Fruit fly (Drosophila melanogaster): ENCODE data around the gene CG42748.

DNA sequence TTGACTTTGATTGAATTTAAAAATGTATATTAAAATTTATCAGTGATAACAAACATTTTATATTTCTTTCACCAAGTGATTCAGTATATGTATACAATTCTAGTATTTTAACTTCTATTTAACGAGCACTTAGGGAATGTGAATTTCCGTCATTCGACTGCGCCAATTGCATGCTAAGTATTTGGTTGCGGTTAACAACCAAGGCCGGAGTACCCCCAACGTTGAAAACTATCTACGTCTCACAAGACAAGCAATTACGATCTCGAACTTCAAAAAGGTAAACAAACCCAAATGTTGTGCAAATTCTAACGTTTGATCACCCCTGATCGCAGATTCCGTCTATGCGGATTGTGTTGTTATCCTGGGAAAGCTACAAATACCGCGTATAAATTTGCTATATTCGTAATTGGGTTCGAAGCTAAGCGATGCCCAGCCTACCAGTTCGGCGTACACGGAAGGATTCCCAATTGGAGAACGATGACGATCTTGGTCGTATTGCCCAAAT, at the start of gene CG42748:
- TF ChIP-seq sage (GFP tag; optimal IDR thresholded peaks at IDR 0.05) (no peak), CG9705 (GFP tag; optimal IDR thresholded peaks at IDR 0.05) (no peak), usp (GFP tag; optimal IDR thresholded peaks at IDR 0.05) (no peak), fru (GFP tag; optimal IDR thresholded peaks at IDR 0.05) (no peak)

All from whole organism, wandering third instar larva.